Fruit fly (Drosophila melanogaster) whole organism, embryonic: ENCODE data around the gene CG6961.

ENCODE experiments used
- Adf1 ChIP-seq: fragments of 200-800 bp; sonication (Bioruptor generic); IDR thresholded peaks from 2 replicates; pipeline ENCODE4 v1.3.6; 2022; ENCODE audit warnings: missing biosample characterization, missing genetic modification characterization
- Atf6 ChIP-seq: fragments of 200-800 bp; sonication (Bioruptor generic); IDR thresholded peaks from 2 replicates; pipeline ENCODE4 v1.3.6; 2022; ENCODE audit warnings: missing biosample characterization, missing genetic modification characterization
- CG10565 ChIP-seq: fragments of 200-800 bp; sonication (Bioruptor generic); optimal IDR thresholded peaks from 3 replicates; lab custom pipeline; 2016; ENCODE audit warnings: missing biosample characterization, mild to moderate bottlenecking, missing genetic modification characterization
- CG12155 ChIP-seq: fragments of 200-800 bp; sonication (Bioruptor generic); optimal IDR thresholded peaks from 3 replicates; lab custom pipeline; 2016; ENCODE audit warnings: missing biosample characterization, missing genetic modification characterization
- CG1647 ChIP-seq: fragments of 200-800 bp; sonication (Bioruptor generic); optimal IDR thresholded peaks from 3 replicates; lab custom pipeline; 2016; ENCODE audit warnings: missing biosample characterization, missing genetic modification characterization
- CG2199 ChIP-seq: fragments of 200-800 bp; sonication (Bioruptor generic); IDR thresholded peaks from 3 replicates; pipeline ENCODE4 v1.3.6; 2022; ENCODE audit warnings: missing biosample characterization, missing genetic modification characterization
- CG31365 ChIP-seq: fragments of 200-800 bp; sonication (Bioruptor generic); optimal IDR thresholded peaks from 2 replicates; lab custom pipeline; 2018; ENCODE audit warnings: missing biosample characterization, mild to moderate bottlenecking, missing genetic modification characterization
- CG32767 ChIP-seq: fragments of 200-800 bp; sonication (Bioruptor generic); IDR thresholded peaks from 2 replicates; pipeline ENCODE4 v1.3.6; 2022; ENCODE audit warnings: missing biosample characterization, missing genetic modification characterization
- CG6854 ChIP-seq: fragments of 200-800 bp; sonication (Bioruptor generic); optimal IDR thresholded peaks from 3 replicates; lab custom pipeline; 2017; ENCODE audit warnings: missing biosample characterization, mild to moderate bottlenecking, missing genetic modification characterization
- CG8290 ChIP-seq, 3 experiments: fragments of 200-800 bp; sonication (Bioruptor generic); optimal IDR thresholded peaks; 2 replicates each; lab custom pipeline; 2016 to 2019; ENCODE audit warnings: missing biosample characterization in 3 of 3, missing genetic modification characterization in 3 of 3, mild to moderate bottlenecking in 2 of 3, moderate library complexity in 1 of 3
- CTCF ChIP-seq: fragments of 200-800 bp; sonication (Bioruptor generic); optimal IDR thresholded peaks from 2 replicates; lab custom pipeline; 2017; ENCODE audit warnings: missing biosample characterization, mild to moderate bottlenecking, missing genetic modification characterization, moderate library complexity
- Deaf1 ChIP-seq: fragments of 200-800 bp; optimal IDR thresholded peaks from 3 replicates; lab custom pipeline; 2019; ENCODE audit warnings: missing biosample characterization, mild to moderate bottlenecking, missing genetic modification characterization, moderate library complexity
- Elba2 ChIP-seq: fragments of 200-800 bp; sonication (Bioruptor generic); optimal IDR thresholded peaks from 3 replicates; lab custom pipeline; 2016; ENCODE audit warnings: missing biosample characterization, missing genetic modification characterization
- Hey ChIP-seq: fragments of 200-800 bp; sonication (Bioruptor generic); optimal IDR thresholded peaks from 3 replicates; lab custom pipeline; 2018; ENCODE audit warnings: missing biosample characterization, mild to moderate bottlenecking, missing genetic modification characterization
- PHDP ChIP-seq: fragments of 200-800 bp; sonication (Bioruptor generic); optimal IDR thresholded peaks from 3 replicates; lab custom pipeline; 2018; ENCODE audit warnings: missing biosample characterization, mild to moderate bottlenecking, missing genetic modification characterization, moderate library complexity
- Pdp1 ChIP-seq, 2 experiments: fragments of 200-800 bp; sonication (Bioruptor generic); optimal IDR thresholded peaks; 3 replicates each; lab custom pipeline; 2016; ENCODE audit warnings: missing biosample characterization in 2 of 2, missing genetic modification characterization in 2 of 2, mild to moderate bottlenecking in 1 of 2, moderate library complexity in 1 of 2
- Trl ChIP-seq, 3 experiments: fragments of >200 bp in 2 of 3; fragments of 200-800 bp in 1 of 3; sonication (Bioruptor generic) in 1 of 3; optimal IDR thresholded peaks; 2 replicates in 1 of 3; 3 replicates in 2 of 3; lab custom pipeline; 2016 to 2017; ENCODE audit warnings: missing biosample characterization in 1 of 3, missing genetic modification characterization in 1 of 3
- abd-A ChIP-seq: fragments of 200-800 bp; sonication (Bioruptor generic); optimal IDR thresholded peaks from 3 replicates; lab custom pipeline; 2019; ENCODE audit warnings: missing biosample characterization, mild to moderate bottlenecking, missing genetic modification characterization, moderate library complexity
- ara ChIP-seq: fragments of 200-800 bp; sonication (Bioruptor generic); IDR thresholded peaks from 2 replicates; pipeline ENCODE4 v1.3.6; 2022; ENCODE audit warnings: missing biosample characterization, missing genetic modification characterization
- bsh ChIP-seq, 2 experiments: fragments of 200-800 bp; sonication (Bioruptor generic); optimal IDR thresholded peaks; 2 replicates each; lab custom pipeline; 2017 to 2018; ENCODE audit warnings: mild to moderate bottlenecking in 2 of 2, missing biosample characterization in 2 of 2, missing genetic modification characterization in 2 of 2, moderate library complexity in 1 of 2
- crp ChIP-seq, 2 experiments: fragments of 200-800 bp; sonication (Bioruptor generic); optimal IDR thresholded peaks; 2 replicates in 1 of 2; 3 replicates in 1 of 2; lab custom pipeline; 2017; ENCODE audit warnings: missing biosample characterization in 2 of 2, missing genetic modification characterization in 2 of 2, mild to moderate bottlenecking in 1 of 2, moderate library complexity in 1 of 2
- dimm ChIP-seq: fragments of 200-800 bp; sonication (Bioruptor generic); IDR thresholded peaks from 2 replicates; pipeline ENCODE4 v1.3.6; 2022; ENCODE audit warnings: missing biosample characterization, missing genetic modification characterization
- dmrt11E ChIP-seq: fragments of 200-800 bp; sonication (Bioruptor generic); optimal IDR thresholded peaks from 3 replicates; lab custom pipeline; 2018; ENCODE audit warnings: missing biosample characterization, mild to moderate bottlenecking, missing genetic modification characterization, moderate library complexity
- emc ChIP-seq: fragments of 200-800 bp; sonication (Bioruptor generic); optimal IDR thresholded peaks from 2 replicates; lab custom pipeline; 2016; ENCODE audit warnings: missing biosample characterization, missing genetic modification characterization
- ewg ChIP-seq: fragments of 200-800 bp; sonication (Bioruptor generic); optimal IDR thresholded peaks from 3 replicates; lab custom pipeline; 2017; ENCODE audit warnings: mild to moderate bottlenecking, missing biosample characterization, missing genetic modification reagents, missing genetic modification characterization
- gfzf ChIP-seq: fragments of 200-800 bp; sonication (Bioruptor generic); optimal IDR thresholded peaks from 2 replicates; lab custom pipeline; 2016; ENCODE audit warnings: missing biosample characterization, mild to moderate bottlenecking, missing genetic modification characterization, moderate library complexity
- hbn ChIP-seq: fragments of 200-800 bp; sonication (Bioruptor generic); IDR thresholded peaks from 2 replicates; pipeline ENCODE4 v1.3.6; 2022; ENCODE audit warnings: missing biosample characterization, missing genetic modification characterization; ENCODE audit not compliant: partially characterized antibody
- her ChIP-seq: fragments of 200-800 bp; sonication (Bioruptor generic); optimal IDR thresholded peaks from 2 replicates; lab custom pipeline; 2016; ENCODE audit warnings: missing biosample characterization, missing genetic modification characterization
- klu ChIP-seq: fragments of 200-800 bp; sonication (Bioruptor generic); IDR thresholded peaks from 2 replicates; pipeline ENCODE4 v1.3.6; 2022; ENCODE audit warnings: missing biosample characterization, missing genetic modification characterization
- nerfin-1 ChIP-seq: fragments of 200-800 bp; sonication (Bioruptor generic); optimal IDR thresholded peaks from 3 replicates; lab custom pipeline; 2019; ENCODE audit warnings: missing biosample characterization, mild to moderate bottlenecking, missing genetic modification characterization, moderate library complexity
- pita ChIP-seq: fragments of 200-800 bp; sonication (Bioruptor generic); optimal IDR thresholded peaks from 2 replicates; lab custom pipeline; 2017; ENCODE audit warnings: missing biosample characterization, mild to moderate bottlenecking, missing genetic modification characterization
- pzg ChIP-seq: fragments of 200-800 bp; sonication (Bioruptor generic); optimal IDR thresholded peaks from 3 replicates; lab custom pipeline; 2018; ENCODE audit warnings: missing biosample characterization, mild to moderate bottlenecking, missing genetic modification characterization, moderate library complexity
- sens ChIP-seq: fragments of 200-800 bp; sonication (Bioruptor generic); peaks from one replicate; lab custom pipeline; 2016; ENCODE audit warnings: missing biosample characterization, missing genetic modification characterization
- sisA ChIP-seq: fragments of 200-800 bp; sonication (Bioruptor generic); IDR thresholded peaks from 2 replicates; pipeline ENCODE4 v1.3.6; 2022; ENCODE audit warnings: missing biosample characterization, missing genetic modification characterization
- stc ChIP-seq: fragments of 200-800 bp; sonication (Bioruptor generic); IDR thresholded peaks from 2 replicates; pipeline ENCODE4 v1.3.6; 2022; ENCODE audit warnings: missing biosample characterization, missing genetic modification characterization
- stwl ChIP-seq: fragments of 200-800 bp; sonication (Bioruptor generic); optimal IDR thresholded peaks from 3 replicates; lab custom pipeline; 2018; ENCODE audit warnings: missing biosample characterization, mild to moderate bottlenecking, missing genetic modification characterization, moderate library complexity
- usp ChIP-seq: fragments of >200 bp; optimal IDR thresholded peaks from 2 replicates; lab custom pipeline; 2017; ENCODE audit warnings: missing biosample characterization, missing genetic modification characterization
- wdn ChIP-seq: fragments of 200-800 bp; sonication (Bioruptor generic); IDR thresholded peaks from 2 replicates; pipeline ENCODE4 v1.3.6; 2022; ENCODE audit warnings: missing biosample characterization, missing genetic modification characterization

Gene CG6961

dm6 chrX:18806365-18806764 is 18.4 kb upstream of the CG6961 start, which contains the start of gene CG7058:
Gene CG7058, plus strand, starts transcription at chrX:18806694.
- TF ChIP-seq wdn (no peak), CG32767 (no peak), Trl (optimal IDR thresholded peaks at IDR 0.05; lab: Kevin White, UChicago) (peak in 1 of 2 experiments; percentile 22), Trl (GFP tag; optimal IDR thresholded peaks at IDR 0.05; lab: Kevin White, UChicago) (no peak), Adf1 (GFP tag; lab: Robert Waterston, UW) (peak; percentile 30; the same call in 1 of the 2 replicates), pzg (GFP tag; lab: Kevin White, UChicago) (peak; percentile 8), PHDP (tag; lab: Kevin White, UChicago) (no peak), ewg (GFP tag; lab: Kevin White, UChicago) (peak; percentile 34), CG12155 (GFP tag; lab: Kevin White, UChicago) (peak; percentile 90), Deaf1 (tag; lab: Kevin White, UChicago) (peak; percentile 57), klu (GFP tag; lab: Robert Waterston, UW) (no peak), Elba2 (peak; percentile 23), crp (GFP tag; optimal IDR thresholded peaks at IDR 0.05; lab: Kevin White, UChicago) (peak in 1 of 2 experiments; percentile 37), stwl (tag; lab: Kevin White, UChicago) (no peak), hbn (GFP tag; lab: Robert Waterston, UW) (no peak), abd-A (tag; lab: Kevin White, UChicago) (peak; percentile 0), nerfin-1 (tag; lab: Kevin White, UChicago) (peak; percentile 2)

DNA sequence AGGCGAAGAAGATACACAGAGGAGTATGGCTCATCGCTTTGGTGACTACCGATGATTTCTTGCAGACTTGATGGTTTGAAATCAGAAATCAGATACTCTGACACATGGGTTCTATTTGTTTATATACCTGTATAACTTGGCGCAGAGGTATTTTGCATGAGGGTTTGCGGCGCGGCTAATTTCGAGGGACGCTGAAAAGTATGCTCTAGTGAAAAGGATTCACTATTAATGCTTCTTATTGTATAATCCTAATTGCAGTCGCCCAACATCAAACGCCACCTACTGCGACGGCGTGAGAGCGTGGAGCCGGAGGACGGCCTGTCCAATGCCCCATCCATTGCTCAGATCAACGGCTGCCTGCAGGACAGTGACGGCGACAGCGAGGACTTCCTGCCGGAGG is 17.0 kb upstream of the CG6961 start:
- TF ChIP-seq stwl (tag; lab: Kevin White, UChicago) (peak; percentile 0), CG8290 (GFP tag; optimal IDR thresholded peaks at IDR 0.05; lab: Kevin White, UChicago) (peak; percentile 66), CG8290 (tag; optimal IDR thresholded peaks at IDR 0.05; lab: Kevin White, UChicago) (no peak), Pdp1 (GFP tag; optimal IDR thresholded peaks at IDR 0.05; lab: Kevin White, UChicago) (peak in 1 of 2 experiments; percentile 58), Atf6 (no peak), bsh (GFP tag; optimal IDR thresholded peaks at IDR 0.05; lab: Kevin White, UChicago) (no peak), Elba2 (peak; percentile 14), ara (0 out of 2 replicates have a peak, but pooled peaks have one; percentile 17), pita (peak; percentile 35), sens (GFP tag; lab: Kevin White, UChicago) (peak; percentile 21), CTCF (GFP tag; lab: Kevin White, UChicago) (peak; percentile 56), CG1647 (no peak), CG6854 (GFP tag; lab: Kevin White, UChicago) (no peak), usp (no peak), CG2199 (GFP tag; lab: Robert Waterston, UW) (0 out of 3 replicates have a peak, but pooled peaks have one; percentile 42)

dm6 chrX:18801293-18801692 is 13.3 kb upstream of the CG6961 start:
- TF ChIP-seq Hey (tag; lab: Kevin White, UChicago) (no peak), sens (GFP tag; lab: Kevin White, UChicago) (no peak), dimm (GFP tag; lab: Robert Waterston, UW) (no peak), her (no peak), CG10565 (no peak), stc (no peak), gfzf (GFP tag; lab: Kevin White, UChicago) (no peak), dmrt11E (tag; lab: Kevin White, UChicago) (no peak), CG31365 (tag; lab: Kevin White, UChicago) (no peak), emc (GFP tag; lab: Kevin White, UChicago) (no peak), sisA (GFP tag; lab: Robert Waterston, UW) (no peak)
